Worm (Caenorhabditis elegans): ENCODE results near the gene txdc-12.1.

- TF ChIP-seq bed-2 (GFP tag; IDR thresholded peaks at IDR 0.05) (no peak), hrde-1 (tag; optimal IDR thresholded peaks at IDR 0.05; ENCODE audit: borderline replicate concordance) (no peak), C17E4.6 (GFP tag; IDR thresholded peaks at IDR 0.05) (no peak)
Observed at ce11 chrII:12242551-12242950, 2.4 kb downstream of the txdc-12.1 start, which contains the start of gene Y57A10A.24.
